Worm (Caenorhabditis elegans) whole organism, L4/young adult: ENCODE data around the gene srr-10.

Source experiments
- W03F9.2 ChIP-seq: fragments of 150-350 bp; optimal IDR thresholded peaks from 2 replicates; lab custom pipeline; 2014; ENCODE audit warnings: missing biosample characterization, missing genetic modification characterization
- him-1 ChIP-seq: sonication (generic microtip); optimal IDR thresholded peaks from 2 replicates; lab custom pipeline; 2016; ENCODE audit warnings: missing genotype, missing genetic modification reagents, missing genetic modification characterization, missing compliant biosample characterization

ce11 chrV:7785885-7786284, 50.5 kb downstream of the srr-10 start:
- no peak for TF ChIP-seq W03F9.2
- TF ChIP-seq him-1 (tag; lab: Kevin White, UChicago): no peak
